Worm (Caenorhabditis elegans): ENCODE results near the gene C06B8.7.

DNA sequence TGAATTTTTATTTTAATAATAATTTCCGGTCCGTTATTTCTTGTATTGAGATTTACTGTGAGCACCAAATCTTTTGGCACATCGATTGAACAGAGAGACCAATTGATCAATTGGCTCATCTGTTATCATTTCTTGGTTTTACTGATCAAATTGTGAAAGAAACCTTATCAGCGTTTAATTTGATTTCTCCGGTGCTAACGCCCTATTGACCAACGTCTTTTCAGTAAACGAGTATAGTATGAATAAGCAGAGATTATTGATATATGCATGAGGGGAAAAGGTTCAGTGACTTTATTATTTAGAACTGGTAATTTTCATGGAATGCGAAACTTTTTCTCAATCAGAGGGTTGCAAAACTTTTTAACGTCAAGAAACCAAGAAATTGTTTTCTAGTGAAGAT is 19.4 kb upstream of the C06B8.7 start:
- TF ChIP-seq him-1 (tag; optimal IDR thresholded peaks at IDR 0.05), result no peak
- no peak for TF ChIP-seq W03F9.2 (tag; optimal IDR thresholded peaks at IDR 0.05)

Data from whole organism, L4/young adult.